Worm (Caenorhabditis elegans) whole organism, early embryonic: Measurements from ENCODE around the gene lin-26.

ENCODE experiments used
- aly-1 ChIP-seq: sonication (generic microtip); optimal IDR thresholded peaks from 2 replicates; lab custom pipeline; 2016; ENCODE audit warnings: missing genetic modification characterization, missing compliant biosample characterization
- ama-1 ChIP-seq: fragments of 150-350 bp; optimal IDR thresholded peaks from 2 replicates; lab custom pipeline; 2014
- ceh-13 ChIP-seq: fragments of 200-800 bp; sonication (Bioruptor generic); optimal IDR thresholded peaks from 2 replicates; lab custom pipeline; 2018; ENCODE audit warnings: mild to moderate bottlenecking, missing genetic modification characterization, missing compliant biosample characterization
- ceh-36 ChIP-seq: sonication (generic microtip); optimal IDR thresholded peaks from 2 replicates; lab custom pipeline; 2016; ENCODE audit warnings: missing genetic modification characterization, inconsistent platforms, missing compliant biosample characterization
- flt-1 ChIP-seq: fragments of 200-800 bp; sonication (Bioruptor generic); IDR thresholded peaks from 2 replicates; pipeline ENCODE4 v1.3.6; 2022; ENCODE audit warnings: missing genetic modification characterization, missing compliant biosample characterization
- hmbx-1 ChIP-seq: sonication (generic microtip); optimal IDR thresholded peaks from 2 replicates; lab custom pipeline; 2016; ENCODE audit warnings: mild to moderate bottlenecking, missing genetic modification characterization, missing compliant biosample characterization
- hnd-1 ChIP-seq: sonication (generic microtip); optimal IDR thresholded peaks from 2 replicates; lab custom pipeline; 2016; ENCODE audit warnings: missing genetic modification characterization, missing compliant biosample characterization
- tbx-11 ChIP-seq: fragments of 200-800 bp; sonication (Bioruptor generic); IDR thresholded peaks from 2 replicates; pipeline ENCODE4 v1.3.6; 2022; ENCODE audit warnings: missing genetic modification characterization, missing compliant biosample characterization
- tbx-37 ChIP-seq: fragments of 200-800 bp; sonication (Bioruptor generic); conservative IDR thresholded peaks from 2 replicates; pipeline ENCODE4 v1.3.6; 2022; ENCODE audit warnings: missing genetic modification reagents, missing genetic modification characterization, missing compliant biosample characterization

ce11 chrII:7675752-7676151, 6.2 kb upstream of the lin-26 start:
- no peak for TF ChIP-seq flt-1 (GFP tag; lab: Robert Waterston, UW)
- TF ChIP-seq ceh-13 (GFP tag; lab: Kevin White, UChicago) = no peak
- TF ChIP-seq ama-1 (lab: Kevin White, UChicago) = no peak
- no peak for TF ChIP-seq ceh-36 (tag; lab: Kevin White, UChicago)
- TF ChIP-seq tbx-11 = no peak
- no peak for TF ChIP-seq aly-1
- no peak for TF ChIP-seq hnd-1 (tag; lab: Kevin White, UChicago)
- TF ChIP-seq tbx-37 (GFP tag; lab: Robert Waterston, UW) = no peak
- no peak for TF ChIP-seq hmbx-1 (tag; lab: Kevin White, UChicago)
